Worm (Caenorhabditis elegans): ENCODE measurements around the gene acr-14.
A peak's percentile ranks its signal among the peaks of the same experiment; 100 is the strongest.

The acr-14 gene

DNA sequence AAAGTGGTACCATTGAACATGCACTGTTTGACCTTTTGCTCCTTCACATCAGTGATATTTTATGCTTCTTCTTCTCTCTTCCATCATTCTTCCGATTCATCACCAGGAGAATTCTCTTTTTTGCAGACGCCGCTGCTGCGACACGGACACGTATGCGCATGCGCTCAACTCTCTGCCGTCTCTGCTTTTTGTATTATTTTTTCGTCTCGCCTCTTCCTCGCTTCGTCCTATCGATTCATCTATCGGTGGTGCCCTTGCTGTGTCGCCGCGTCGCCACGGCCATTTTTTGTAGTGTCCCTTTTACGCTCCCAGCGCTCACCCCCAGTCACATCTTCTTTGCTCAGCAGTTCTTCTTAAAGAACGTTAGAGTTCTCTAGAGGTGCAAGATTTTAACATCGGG is 50.9 kb downstream of the acr-14 start (continued):
- no peak for TF ChIP-seq Y48G9A.11 (GFP tag; IDR thresholded peaks at IDR 0.05)
- TF ChIP-seq dpl-1 (GFP tag; optimal IDR thresholded peaks at IDR 0.05): peak; percentile 4
- peak in 1 of 2 experiments; percentile 55 for TF ChIP-seq hif-1 (tag; optimal IDR thresholded peaks at IDR 0.05)
- TF ChIP-seq ceh-62 (tag; optimal IDR thresholded peaks at IDR 0.05): no peak
- no peak for TF ChIP-seq daf-8 (GFP tag; IDR thresholded peaks at IDR 0.05)
- no peak for TF ChIP-seq unc-62 (GFP tag; optimal IDR thresholded peaks at IDR 0.05 in 1 of 2)
- no peak for TF ChIP-seq unc-62 (tag; optimal IDR thresholded peaks at IDR 0.05)
- 0 out of 2 replicates have a peak, but pooled peaks have one; percentile 29 for TF ChIP-seq ceh-20 (GFP tag; IDR thresholded peaks at IDR 0.05)
- TF ChIP-seq dmd-8 (GFP tag; IDR thresholded peaks at IDR 0.05): no peak
- 0 out of 2 replicates have a peak, but pooled peaks have one; percentile 22 for TF ChIP-seq arid-1 (GFP tag; conservative IDR thresholded peaks at IDR 0.05)
- no peak for TF ChIP-seq duxl-1 (tag; optimal IDR thresholded peaks at IDR 0.05; ENCODE audit: poor library complexity)
- no peak for TF ChIP-seq attf-4 (tag; optimal IDR thresholded peaks at IDR 0.05)
- no peak for TF ChIP-seq ceh-82 (tag; optimal IDR thresholded peaks at IDR 0.05)
- TF ChIP-seq F49E8.2 (tag; optimal IDR thresholded peaks at IDR 0.05; ENCODE audit: borderline replicate concordance): no peak
- TF ChIP-seq fos-1 (tag; optimal IDR thresholded peaks at IDR 0.05): no peak
- TF ChIP-seq daf-12 (tag; optimal IDR thresholded peaks at IDR 0.05): no peak
- peak; percentile 69 for TF ChIP-seq hlh-11 (tag; optimal IDR thresholded peaks at IDR 0.05)
- TF ChIP-seq ceh-32 (tag; optimal IDR thresholded peaks at IDR 0.05; ENCODE audit: poor library complexity): no peak
- no peak for TF ChIP-seq ZK337.2 (GFP tag; IDR thresholded peaks at IDR 0.05)
- no peak for TF ChIP-seq F10B5.3 (tag; optimal IDR thresholded peaks at IDR 0.05)
- peak; percentile 22 to 77 for TF ChIP-seq mdl-1 (tag; optimal IDR thresholded peaks at IDR 0.05)
- TF ChIP-seq gei-8 (GFP tag; optimal IDR thresholded peaks at IDR 0.05): no peak
- TF ChIP-seq T26A8.4 (GFP tag; IDR thresholded peaks at IDR 0.05): no peak
- no peak for TF ChIP-seq nhr-11 (tag; optimal IDR thresholded peaks at IDR 0.05)
- no peak for TF ChIP-seq nhr-76 (tag; optimal IDR thresholded peaks at IDR 0.05)
- no peak for TF ChIP-seq Y5F2A.4 (GFP tag; optimal IDR thresholded peaks at IDR 0.05)
- no peak for TF ChIP-seq mdt-29 (GFP tag; IDR thresholded peaks at IDR 0.05)
- TF ChIP-seq egl-43 (GFP tag; IDR thresholded peaks at IDR 0.05): peak; percentile 60
- TF ChIP-seq zag-1 (tag; optimal IDR thresholded peaks at IDR 0.05): no peak
- TF ChIP-seq set-16 (GFP tag; IDR thresholded peaks at IDR 0.05): no peak
- TF ChIP-seq lin-13 (GFP tag; optimal IDR thresholded peaks at IDR 0.05): no peak
- peak; percentile 64 for TF ChIP-seq mxl-3 (GFP tag; optimal IDR thresholded peaks at IDR 0.05)
- peak; percentile 20 for TF ChIP-seq fkh-10 (GFP tag; optimal IDR thresholded peaks at IDR 0.05)
- no peak for TF ChIP-seq skn-1 (tag; optimal IDR thresholded peaks at IDR 0.05)
- no peak for TF ChIP-seq nhr-42 (GFP tag; IDR thresholded peaks at IDR 0.05)
- TF ChIP-seq dve-1 (tag; optimal IDR thresholded peaks at IDR 0.05; ENCODE audit: insufficient read depth): peak; percentile 47
- no peak for TF ChIP-seq saeg-2 (GFP tag; IDR thresholded peaks at IDR 0.05)
- TF ChIP-seq ZK546.5 (tag; optimal IDR thresholded peaks at IDR 0.05): no peak
- no peak for TF ChIP-seq pqm-1 (tag; optimal IDR thresholded peaks at IDR 0.05)
- no peak for TF ChIP-seq nhr-237 (tag; optimal IDR thresholded peaks at IDR 0.05)
- TF ChIP-seq nhr-48 (tag; optimal IDR thresholded peaks at IDR 0.05): no peak
- TF ChIP-seq tag-97 (GFP tag; IDR thresholded peaks at IDR 0.05): no peak
- no peak for TF ChIP-seq zfp-2 (tag; optimal IDR thresholded peaks at IDR 0.05)
- TF ChIP-seq unc-39 (tag; optimal IDR thresholded peaks at IDR 0.05): no peak
- no peak for TF ChIP-seq lin-29 (GFP tag; IDR thresholded peaks at IDR 0.05)
- no peak for TF ChIP-seq madf-9 (GFP tag; conservative IDR thresholded peaks at IDR 0.05)
- no peak for TF ChIP-seq lin-1 (GFP tag; IDR thresholded peaks at IDR 0.05)
- peak; percentile 60 for TF ChIP-seq mes-2 (tag; optimal IDR thresholded peaks at IDR 0.05; ENCODE audit: poor library complexity, severe bottlenecking)
- no peak for TF ChIP-seq nhr-10 (tag; optimal IDR thresholded peaks at IDR 0.05)
- no peak for TF ChIP-seq tra-1 (GFP tag; IDR thresholded peaks at IDR 0.05)
- TF ChIP-seq nhr-41 (GFP tag; IDR thresholded peaks at IDR 0.05): no peak
- peak; percentile 9 for TF ChIP-seq nhr-6 (tag; optimal IDR thresholded peaks at IDR 0.05)
- TF ChIP-seq daf-19 (GFP tag; conservative IDR thresholded peaks at IDR 0.05): no peak

Data from whole organism, L4 larva.